Worm (Caenorhabditis elegans): Measurements from ENCODE around the gene gop-3.

Gene gop-3

DNA sequence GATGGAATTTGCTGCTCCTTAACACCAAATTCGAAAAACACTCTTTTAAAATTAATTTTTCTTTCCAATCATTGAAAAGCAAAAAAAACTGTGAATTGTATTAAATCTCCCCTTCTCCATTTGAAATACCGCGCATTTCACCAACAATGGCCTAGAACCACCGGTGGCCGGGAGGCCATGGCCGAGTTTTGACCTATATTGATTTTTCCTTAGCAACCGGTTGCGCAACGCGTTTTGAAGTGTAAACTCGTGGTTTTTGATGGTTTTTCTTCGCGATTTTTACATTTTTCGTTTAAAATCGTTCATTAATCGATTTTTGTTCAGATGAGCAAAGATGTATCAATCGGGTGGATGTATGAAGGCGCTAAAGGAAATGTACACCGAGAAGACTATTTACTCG, 47.8 kb downstream of the gop-3 start, which contains the start of gene mog-3:
TSS of gene mog-3 (plus strand) at position 319 of the 400 bp plus-strand sequence.
- TF ChIP-seq W03F9.2 (tag; optimal IDR thresholded peaks at IDR 0.05) (no peak), dao-5 (tag; optimal IDR thresholded peaks at IDR 0.05) (no peak), him-1 (tag; optimal IDR thresholded peaks at IDR 0.05) (no peak)

DNA sequence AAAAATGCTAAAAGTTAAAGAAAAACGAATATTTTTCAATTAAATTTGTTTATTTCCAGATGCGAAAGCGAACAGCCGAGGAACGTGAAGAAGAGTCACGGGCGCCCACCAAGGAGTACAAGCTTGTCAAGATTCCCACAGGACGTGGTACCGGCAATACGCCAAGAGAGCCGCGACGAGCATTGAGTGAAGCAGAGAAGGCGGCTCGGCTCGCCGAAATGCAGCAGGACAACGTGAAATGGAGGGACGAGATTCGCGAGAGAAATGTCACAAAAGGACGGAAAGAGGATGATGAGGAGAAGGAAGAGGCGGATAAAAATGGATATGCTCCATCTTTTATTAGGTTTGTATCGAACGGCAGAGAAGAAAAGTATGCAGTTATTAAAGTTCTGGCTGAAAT, 49.9 kb downstream of the gop-3 start:
- TF ChIP-seq dao-5 (tag; optimal IDR thresholded peaks at IDR 0.05) = no peak
- no peak for TF ChIP-seq him-1 (tag; optimal IDR thresholded peaks at IDR 0.05)
- no peak for TF ChIP-seq W03F9.2 (tag; optimal IDR thresholded peaks at IDR 0.05)

DNA sequence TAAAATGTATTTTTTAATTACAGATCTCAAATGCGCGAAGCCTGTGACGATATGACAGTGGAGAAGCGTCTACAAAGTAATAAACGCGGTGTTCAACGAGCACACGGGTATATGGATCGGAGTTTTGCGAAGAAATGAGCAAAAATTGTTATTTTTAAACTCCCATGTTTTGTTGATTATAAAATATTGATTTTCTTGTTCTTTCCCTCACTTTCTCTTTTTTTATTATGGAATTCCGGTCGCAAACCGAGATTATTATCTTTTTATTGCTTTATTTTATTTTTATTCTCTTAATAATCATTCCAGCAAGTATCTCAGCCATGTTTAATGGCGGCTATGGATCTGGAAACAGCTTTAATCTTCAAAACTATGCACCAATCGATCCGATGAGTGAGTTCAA, 50.4 kb downstream of the gop-3 start, which contains the start of gene pqe-1:
TSS of gene pqe-1 (plus strand) at position 301 of the 400 bp plus-strand sequence.
- TF ChIP-seq dao-5 (tag; optimal IDR thresholded peaks at IDR 0.05) = no peak
- no peak for TF ChIP-seq W03F9.2 (tag; optimal IDR thresholded peaks at IDR 0.05)
- TF ChIP-seq him-1 (tag; optimal IDR thresholded peaks at IDR 0.05) = no peak
